Fruit fly (Drosophila melanogaster): ENCODE measurements around the gene RanBP3.

Gene RanBP3

DNA sequence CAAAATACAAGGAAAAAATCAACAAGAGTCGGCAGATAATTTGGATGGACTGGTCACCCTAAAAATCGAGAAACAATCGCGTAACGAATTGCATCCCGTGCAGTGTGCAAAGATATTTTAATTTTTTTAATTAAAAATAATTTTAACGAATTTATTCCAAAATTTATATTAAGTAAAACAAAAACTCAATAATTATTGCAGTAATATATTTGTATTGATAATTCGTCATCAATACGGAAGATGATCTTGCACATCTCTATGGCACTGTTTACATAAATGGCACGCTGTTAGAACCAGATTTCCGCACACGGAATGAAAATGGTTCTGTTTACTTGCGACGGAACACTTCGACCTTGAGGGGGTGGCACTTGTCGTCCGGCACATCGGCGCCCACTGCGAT is 20.2 kb upstream of the RanBP3 start, which contains the start of gene tst (continued):
- TF ChIP-seq ewg (GFP tag; optimal IDR thresholded peaks at IDR 0.05) = peak; percentile 77
- TF ChIP-seq lov (optimal IDR thresholded peaks at IDR 0.05) = no peak
- peak; percentile 93 for TF ChIP-seq lov (GFP tag; IDR thresholded peaks at IDR 0.05)
- peak; percentile 89 for TF ChIP-seq CG8388 (GFP tag; optimal IDR thresholded peaks at IDR 0.05)
- TF ChIP-seq Mes4 (GFP tag; optimal IDR thresholded peaks at IDR 0.05) = peak; percentile 7
- TF ChIP-seq bowl (GFP tag; IDR thresholded peaks at IDR 0.05) = peak; percentile 76
- peak; percentile 93 for TF ChIP-seq Optix (GFP tag; IDR thresholded peaks at IDR 0.05)
- TF ChIP-seq Rx (GFP tag; IDR thresholded peaks at IDR 0.05) = peak; percentile 93
- peak; percentile 21 for TF ChIP-seq pzg (GFP tag; optimal IDR thresholded peaks at IDR 0.05)
- TF ChIP-seq vvl (GFP tag; IDR thresholded peaks at IDR 0.05) = peak; percentile 99
- no peak for TF ChIP-seq HmgD (GFP tag; optimal IDR thresholded peaks at IDR 0.05)
- peak; percentile 92 for TF ChIP-seq CG10209 (GFP tag; optimal IDR thresholded peaks at IDR 0.05)
- no peak for TF ChIP-seq inv (GFP tag; IDR thresholded peaks at IDR 0.05; ENCODE audit: partially characterized antibody)
- peak; percentile 47 for TF ChIP-seq Dip3 (GFP tag; optimal IDR thresholded peaks at IDR 0.05)
- TF ChIP-seq Antp (GFP tag; optimal IDR thresholded peaks at IDR 0.05) = peak; percentile 25
- peak; percentile 93 for TF ChIP-seq sens (GFP tag)
- TF ChIP-seq phol (tag; optimal IDR thresholded peaks at IDR 0.05) = peak; percentile 95
- peak; percentile 71; the same call in 3 of the 4 replicates for TF ChIP-seq Dll (GFP tag; IDR thresholded peaks at IDR 0.05; ENCODE audit: partially characterized antibody)
- TF ChIP-seq Bteb2 (GFP tag; optimal IDR thresholded peaks at IDR 0.05) = peak; percentile 31
- no peak for TF ChIP-seq D (optimal IDR thresholded peaks at IDR 0.05)
- peak; percentile 78 for TF ChIP-seq D (GFP tag; optimal IDR thresholded peaks at IDR 0.05)
- TF ChIP-seq dpn (GFP tag; optimal IDR thresholded peaks at IDR 0.05) = peak; percentile 31 to 93
- peak; percentile 87 for TF ChIP-seq Oli (tag; optimal IDR thresholded peaks at IDR 0.05)
- peak; percentile 73 for TF ChIP-seq slou (GFP tag; optimal IDR thresholded peaks at IDR 0.05)
- no peak for TF ChIP-seq pita (GFP tag; optimal IDR thresholded peaks at IDR 0.05)
- TF ChIP-seq cas (GFP tag; IDR thresholded peaks at IDR 0.05) = peak; percentile 93
- peak; percentile 40 for TF ChIP-seq CG10274 (GFP tag; optimal IDR thresholded peaks at IDR 0.05)
- TF ChIP-seq fd3F (GFP tag; optimal IDR thresholded peaks at IDR 0.05) = peak; percentile 88
- peak; percentile 19 for TF ChIP-seq CG31365 (tag; optimal IDR thresholded peaks at IDR 0.05)
- no peak for TF ChIP-seq bbx (GFP tag; IDR thresholded peaks at IDR 0.05; ENCODE audit: partially characterized antibody)
- peak; percentile 42 for TF ChIP-seq ac (GFP tag; optimal IDR thresholded peaks at IDR 0.05)
- TF ChIP-seq CG3726 (GFP tag; IDR thresholded peaks at IDR 0.05) = peak; percentile 97
- TF ChIP-seq CG1233 (GFP tag; optimal IDR thresholded peaks at IDR 0.05) = peak; percentile 86
- no peak for TF ChIP-seq CG1603 (tag; optimal IDR thresholded peaks at IDR 0.05)
- TF ChIP-seq CG16779 (GFP tag; IDR thresholded peaks at IDR 0.05) = peak; percentile 84
- TF ChIP-seq cato (GFP tag; optimal IDR thresholded peaks at IDR 0.05; ENCODE audit: borderline replicate concordance) = peak; percentile 81
- TF ChIP-seq CG9817 (tag; optimal IDR thresholded peaks at IDR 0.05) = peak; percentile 90
- no peak for TF ChIP-seq Asciz (GFP tag; optimal IDR thresholded peaks at IDR 0.05)
- peak; percentile 96 for TF ChIP-seq CG11247 (GFP tag; IDR thresholded peaks at IDR 0.05)
- TF ChIP-seq crol (GFP tag; IDR thresholded peaks at IDR 0.05) = peak; percentile 53
- TF ChIP-seq Bgb (GFP tag; IDR thresholded peaks at IDR 0.05; ENCODE audit: partially characterized antibody) = 0 out of 2 replicates have a peak, but pooled peaks have one; percentile 9
- no peak for TF ChIP-seq Side (GFP tag; optimal IDR thresholded peaks at IDR 0.05)
- TF ChIP-seq Dad (GFP tag; optimal IDR thresholded peaks at IDR 0.05) = peak; percentile 24
- TF ChIP-seq Deaf1 (tag; optimal IDR thresholded peaks at IDR 0.05) = no peak
- TF ChIP-seq CG9609 (GFP tag; optimal IDR thresholded peaks at IDR 0.05) = peak; percentile 7
- peak; percentile 91 for TF ChIP-seq trem (tag; optimal IDR thresholded peaks at IDR 0.05)
- peak; percentile 5 for TF ChIP-seq Sin3A (optimal IDR thresholded peaks at IDR 0.05)
- peak; percentile 84 for TF ChIP-seq CG10147 (GFP tag; optimal IDR thresholded peaks at IDR 0.05)
- peak; percentile 93 for TF ChIP-seq lab (GFP tag; optimal IDR thresholded peaks at IDR 0.05)
- no peak for TF ChIP-seq pros (GFP tag; optimal IDR thresholded peaks at IDR 0.05)
- TF ChIP-seq HLH3B (GFP tag; IDR thresholded peaks at IDR 0.05) = peak; percentile 97
